Fruit fly (Drosophila melanogaster) whole organism, prepupa: ENCODE measurements around the gene Hex-t2.

Experiments
- Met ChIP-seq: fragments of 200-800 bp; sonication (Bioruptor generic); optimal IDR thresholded peaks from 3 replicates; lab custom pipeline; 2016; ENCODE audit warnings: missing biosample characterization, missing genetic modification characterization
- ss ChIP-seq, 2 experiments: fragments of 200-800 bp; sonication (Bioruptor generic); optimal IDR thresholded peaks; 2 replicates in 1 of 2; 3 replicates in 1 of 2; lab custom pipeline; 2017 to 2018; ENCODE audit warnings: mild to moderate bottlenecking in 2 of 2, missing biosample characterization in 2 of 2, missing genetic modification characterization in 2 of 2, moderate library complexity in 1 of 2

- no peak for TF ChIP-seq ss (GFP tag; optimal IDR thresholded peaks at IDR 0.05; lab: Kevin White, UChicago)
- TF ChIP-seq Met (GFP tag; lab: Kevin White, UChicago) = peak; percentile 4
Measured at dm6 chr3R:26496356-26496755, 45.9 kb downstream of the Hex-t2 start.
